Fruit fly (Drosophila melanogaster) whole organism, wandering third instar larva: ENCODE measurements around the gene bgm.

ENCODE experiments used
- GATAd ChIP-seq: sonication (Bioruptor generic); optimal IDR thresholded peaks from 2 replicates; lab custom pipeline; 2016; ENCODE audit warnings: missing biosample characterization, missing genetic modification characterization
- Sp1 ChIP-seq: fragments of 200-800 bp; sonication (Bioruptor generic); optimal IDR thresholded peaks from 3 replicates; lab custom pipeline; 2019; ENCODE audit warnings: missing biosample characterization, mild to moderate bottlenecking, missing genetic modification characterization, moderate library complexity
- psq ChIP-seq: fragments of 200-800 bp; sonication (Bioruptor generic); optimal IDR thresholded peaks from 3 replicates; lab custom pipeline; 2017; ENCODE audit warnings: missing biosample characterization, mild to moderate bottlenecking, missing genetic modification characterization, moderate library complexity
- woc ChIP-seq: sonication (Bioruptor generic); optimal IDR thresholded peaks from 2 replicates; lab custom pipeline; 2016; ENCODE audit warnings: missing biosample characterization, mild to moderate bottlenecking, missing genetic modification characterization

DNA sequence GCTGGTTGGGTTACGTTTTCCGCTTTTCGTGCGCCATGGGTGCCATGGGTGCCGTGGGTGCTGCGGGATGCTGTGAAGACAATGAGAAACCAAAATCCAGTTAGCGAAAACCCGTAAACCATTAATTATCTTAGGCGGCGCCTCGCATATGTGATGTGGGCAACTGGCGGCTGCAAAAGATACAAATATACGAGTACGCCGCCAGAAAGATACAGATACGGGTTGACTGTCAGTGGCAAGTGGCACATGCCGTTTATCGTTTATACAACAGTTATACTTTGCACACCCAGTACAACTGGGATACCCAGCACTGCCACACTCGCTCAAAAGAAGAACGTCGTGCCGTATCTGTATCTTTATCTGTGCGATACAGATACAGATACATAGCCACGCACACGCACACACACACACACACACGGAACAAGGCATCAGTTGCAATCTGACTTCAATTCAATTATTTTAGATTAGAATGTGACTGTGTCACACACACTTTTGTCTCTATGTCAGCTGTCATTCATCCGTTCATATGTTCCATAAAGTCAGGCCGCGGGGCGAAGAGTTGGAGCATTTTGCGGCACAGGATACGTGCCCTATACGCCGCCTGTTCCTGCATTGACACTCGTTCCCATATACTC lies 32.9 kb downstream of the bgm start:
- TF ChIP-seq woc (GFP tag; lab: Kevin White, UChicago): no peak
- TF ChIP-seq Sp1 (GFP tag; lab: Kevin White, UChicago): no peak
- TF ChIP-seq GATAd (GFP tag; lab: Kevin White, UChicago): no peak
- TF ChIP-seq psq (GFP tag; lab: Kevin White, UChicago): no peak
